Worm (Caenorhabditis elegans): ENCODE measurements around the gene prx-1.

- no peak for TF ChIP-seq nhr-28 (tag; optimal IDR thresholded peaks at IDR 0.05)
- no peak for TF ChIP-seq elt-3 (tag; optimal IDR thresholded peaks at IDR 0.05)
- peak; percentile 25 for TF ChIP-seq ceh-83 (GFP tag; optimal IDR thresholded peaks at IDR 0.05)
- no peak for TF ChIP-seq lin-13 (tag; optimal IDR thresholded peaks at IDR 0.05)
- no peak for TF ChIP-seq mep-1 (tag; optimal IDR thresholded peaks at IDR 0.05)
- TF ChIP-seq unc-62 (GFP tag; optimal IDR thresholded peaks at IDR 0.05) = no peak
- no peak for TF ChIP-seq nhr-237 (tag; optimal IDR thresholded peaks at IDR 0.05)
Observed at ce11 chrX:14324289-14324688, 10.6 kb downstream of the prx-1 start.

All from whole organism, mixed stage, embryonic.